Worm (Caenorhabditis elegans): Measurements from ENCODE around the gene D1005.6.

D1005.6 gene

DNA sequence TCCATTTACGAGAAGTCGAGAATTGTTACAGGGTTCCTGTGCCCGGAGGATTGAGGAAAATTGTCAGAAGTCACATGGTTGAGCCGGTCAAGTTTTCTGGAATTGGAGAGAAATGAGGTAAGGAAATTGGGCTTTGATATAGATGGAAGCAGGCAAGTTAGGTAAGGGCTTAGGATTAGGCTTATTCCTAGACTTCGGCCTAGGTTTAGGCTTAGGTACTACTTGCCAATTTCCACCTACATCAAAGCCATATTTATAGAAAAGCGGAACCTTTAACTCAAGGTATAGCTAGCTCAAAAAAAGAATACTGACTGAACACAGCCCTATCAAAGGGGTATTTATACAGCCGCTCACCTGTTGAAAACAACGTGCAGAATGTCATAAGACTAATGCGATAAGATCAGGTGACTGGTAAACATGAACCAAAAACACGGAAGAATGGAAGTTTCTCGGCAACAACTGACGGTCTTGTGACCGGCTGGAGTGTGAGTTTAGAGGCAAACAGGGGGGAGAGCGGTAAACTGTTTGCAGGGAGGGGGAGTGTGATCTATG is 40.0 kb upstream of the D1005.6 start (continued):
- TF ChIP-seq R02D3.7 (tag; optimal IDR thresholded peaks at IDR 0.05), result peak; percentile 26
- TF ChIP-seq ceh-82 (tag; optimal IDR thresholded peaks at IDR 0.05), result no peak
- peak; percentile 66 for TF ChIP-seq ceh-28 (tag; optimal IDR thresholded peaks at IDR 0.05)

DNA sequence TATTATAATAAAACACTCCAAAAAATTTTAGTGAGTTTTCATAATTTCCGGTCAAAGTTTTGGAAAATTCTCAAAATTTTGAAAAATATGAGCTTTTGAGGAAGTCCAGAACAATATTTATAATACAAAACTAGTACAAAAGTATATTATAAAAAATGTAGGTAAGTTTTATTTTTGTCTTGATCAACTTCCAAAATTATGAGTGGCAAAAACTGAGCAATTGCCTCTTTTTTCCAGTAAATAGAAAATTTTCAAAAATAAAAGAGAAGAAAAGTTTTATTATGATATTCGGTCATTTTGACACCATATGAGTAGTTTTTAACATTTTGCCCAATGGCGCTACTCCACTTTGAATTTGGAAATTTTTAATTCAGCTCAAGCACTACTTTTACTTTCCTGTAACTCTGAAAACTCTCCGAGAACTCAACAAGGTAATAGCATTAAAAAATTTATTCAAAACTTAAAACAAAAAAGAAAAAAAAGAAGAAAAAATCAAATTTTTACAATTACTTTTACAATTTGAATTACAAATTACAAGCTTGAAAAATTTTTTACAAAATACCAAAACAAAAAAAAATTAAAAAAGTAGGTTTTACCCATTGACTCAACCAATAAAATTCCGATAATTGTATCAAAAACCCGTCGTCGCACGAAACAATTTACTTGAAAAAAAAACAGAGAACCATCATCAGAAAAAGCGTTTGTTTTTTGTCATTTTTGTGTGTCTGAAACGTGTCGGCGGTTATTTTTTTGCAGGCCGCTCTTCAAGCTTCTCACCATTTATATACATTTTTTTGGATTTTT is 39.3 kb upstream of the D1005.6 start:
- TF ChIP-seq lsy-12 (tag; optimal IDR thresholded peaks at IDR 0.05) (peak; percentile 66), jun-1 (tag; optimal IDR thresholded peaks at IDR 0.05) (peak; percentile 79), fos-1 (tag; optimal IDR thresholded peaks at IDR 0.05) (no peak), nhr-67 (tag; optimal IDR thresholded peaks at IDR 0.05) (no peak), mdl-1 (tag; optimal IDR thresholded peaks at IDR 0.05) (no peak), tbx-2 (tag; optimal IDR thresholded peaks at IDR 0.05) (no peak), zag-1 (tag; optimal IDR thresholded peaks at IDR 0.05) (no peak), nhr-11 (tag; optimal IDR thresholded peaks at IDR 0.05) (no peak), elt-2 (tag; optimal IDR thresholded peaks at IDR 0.05) (no peak), nhr-25 (tag; optimal IDR thresholded peaks at IDR 0.05) (no peak), R02D3.7 (tag; optimal IDR thresholded peaks at IDR 0.05) (no peak), fkh-10 (GFP tag; optimal IDR thresholded peaks at IDR 0.05) (no peak), ceh-9 (tag; optimal IDR thresholded peaks at IDR 0.05) (no peak), ceh-82 (tag; optimal IDR thresholded peaks at IDR 0.05) (no peak), pqm-1 (tag; optimal IDR thresholded peaks at IDR 0.05) (peak; percentile 53), daf-12 (tag; optimal IDR thresholded peaks at IDR 0.05) (no peak), nhr-12 (tag; optimal IDR thresholded peaks at IDR 0.05) (no peak), lin-39 (tag; optimal IDR thresholded peaks at IDR 0.05) (no peak), ZK546.5 (tag; optimal IDR thresholded peaks at IDR 0.05) (no peak), elt-3 (tag; optimal IDR thresholded peaks at IDR 0.05) (no peak), aly-2 (tag; optimal IDR thresholded peaks at IDR 0.05) (no peak), egl-27 (tag; optimal IDR thresholded peaks at IDR 0.05) (no peak), fkh-2 (tag; optimal IDR thresholded peaks at IDR 0.05) (no peak), hmg-11 (tag; optimal IDR thresholded peaks at IDR 0.05) (no peak), egl-5 (tag; optimal IDR thresholded peaks at IDR 0.05) (no peak), unc-39 (tag; optimal IDR thresholded peaks at IDR 0.05) (no peak), lin-15B (tag; optimal IDR thresholded peaks at IDR 0.05) (no peak), snpc-4 (tag; optimal IDR thresholded peaks at IDR 0.05) (no peak), ceh-16 (tag; optimal IDR thresholded peaks at IDR 0.05) (no peak), ztf-11 (tag; optimal IDR thresholded peaks at IDR 0.05) (no peak), nhr-23 (tag; optimal IDR thresholded peaks at IDR 0.05) (peak; percentile 11), nfya-1 (tag; optimal IDR thresholded peaks at IDR 0.05; ENCODE audit: insufficient read depth) (no peak), eor-1 (tag; optimal IDR thresholded peaks at IDR 0.05) (no peak), ceh-28 (tag; optimal IDR thresholded peaks at IDR 0.05) (peak; percentile 28), nhr-43 (tag; optimal IDR thresholded peaks at IDR 0.05; ENCODE audit: poor library complexity, severe bottlenecking) (peak; percentile 5), mml-1 (tag; optimal IDR thresholded peaks at IDR 0.05) (no peak), ztf-4 (tag; optimal IDR thresholded peaks at IDR 0.05) (peak; percentile 89), sea-2 (GFP tag; optimal IDR thresholded peaks at IDR 0.05) (no peak), nhr-77 (tag; optimal IDR thresholded peaks at IDR 0.05) (no peak), unc-62 (GFP tag; optimal IDR thresholded peaks at IDR 0.05) (no peak), skn-1 (tag; optimal IDR thresholded peaks at IDR 0.05) (no peak), nhr-28 (tag; optimal IDR thresholded peaks at IDR 0.05) (no peak), pha-4 (tag; optimal IDR thresholded peaks at IDR 0.05) (peak; percentile 92), nhr-237 (tag; optimal IDR thresholded peaks at IDR 0.05) (no peak), elt-1 (tag; optimal IDR thresholded peaks at IDR 0.05) (no peak), nhr-76 (tag; optimal IDR thresholded peaks at IDR 0.05) (no peak), ama-1 (optimal IDR thresholded peaks at IDR 0.05) (peak; percentile 39)
